Worm (Caenorhabditis elegans): ENCODE results near the gene nspe-7.

ce11 chrII:12640370-12640769 is 13.4 kb downstream of the nspe-7 start, which contains the start of gene nhr-235:
- no peak for TF ChIP-seq unc-55 (GFP tag; optimal IDR thresholded peaks at IDR 0.05)
- TF ChIP-seq unc-39 (tag; optimal IDR thresholded peaks at IDR 0.05), result no peak
- no peak for TF ChIP-seq ama-1 (optimal IDR thresholded peaks at IDR 0.05)
- no peak for TF ChIP-seq zag-1 (tag; optimal IDR thresholded peaks at IDR 0.05)
- TF ChIP-seq lin-11 (tag; optimal IDR thresholded peaks at IDR 0.05), result no peak
- no peak for TF ChIP-seq ztf-11 (tag; optimal IDR thresholded peaks at IDR 0.05)
- no peak for TF ChIP-seq F13H6.1 (tag; optimal IDR thresholded peaks at IDR 0.05)
- no peak for TF ChIP-seq unc-62 (GFP tag; optimal IDR thresholded peaks at IDR 0.05)
- TF ChIP-seq peb-1 (tag; optimal IDR thresholded peaks at IDR 0.05), result no peak
- TF ChIP-seq nhr-11 (tag; optimal IDR thresholded peaks at IDR 0.05), result no peak
- TF ChIP-seq fos-1 (tag; optimal IDR thresholded peaks at IDR 0.05), result no peak
- no peak for TF ChIP-seq sma-3 (GFP tag; optimal IDR thresholded peaks at IDR 0.05)
